Worm (Caenorhabditis elegans): Measurements from ENCODE around the gene flr-4.

- no peak for TF ChIP-seq mep-1 (tag; optimal IDR thresholded peaks at IDR 0.05)
- no peak for TF ChIP-seq blmp-1 (tag; optimal IDR thresholded peaks at IDR 0.05)
- TF ChIP-seq ztf-11 (tag; optimal IDR thresholded peaks at IDR 0.05), result no peak
- TF ChIP-seq ama-1 (optimal IDR thresholded peaks at IDR 0.05), result no peak
- TF ChIP-seq elt-3 (tag; optimal IDR thresholded peaks at IDR 0.05), result no peak
- TF ChIP-seq rnt-1 (tag; optimal IDR thresholded peaks at IDR 0.05), result no peak
Observed at ce11 chrX:15084395-15084794, 4.8 kb upstream of the flr-4 start, which contains the start of gene F09B12.5.

Data from whole organism, L1 larva.